Worm (Caenorhabditis elegans) whole organism, midembryonic: ENCODE measurements around the gene R10E8.5.

Experiments used
- cog-1 ChIP-seq: sonication (generic microtip); optimal IDR thresholded peaks from 2 replicates; lab custom pipeline; 2016; ENCODE audit warnings: missing genetic modification characterization, missing compliant biosample characterization
- klf-2 ChIP-seq: fragments of 200-800 bp; sonication (Bioruptor generic); conservative IDR thresholded peaks from 2 replicates; pipeline ENCODE4 v1.3.6; 2022; ENCODE audit warnings: missing genetic modification reagents, missing genetic modification characterization, missing compliant biosample characterization
- med-1 ChIP-seq: sonication (generic microtip); optimal IDR thresholded peaks from 2 replicates; lab custom pipeline; 2017; ENCODE audit warnings: missing genetic modification characterization, mild to moderate bottlenecking, missing compliant biosample characterization, antibody characterized with exemption, missing genetic modification reagents; ENCODE audit not compliant: insufficient read depth
- ref-1 ChIP-seq: fragments of 200-800 bp; sonication (Bioruptor generic); conservative IDR thresholded peaks from 2 replicates; pipeline ENCODE4 v1.3.6; 2022; ENCODE audit warnings: missing genetic modification reagents, missing genetic modification characterization, missing compliant biosample characterization
- ztf-29 ChIP-seq: fragments of 200-800 bp; sonication (Bioruptor generic); IDR thresholded peaks from 2 replicates; pipeline ENCODE4 v1.3.6; 2022; ENCODE audit warnings: missing genetic modification reagents, missing genetic modification characterization, missing compliant biosample characterization

DNA sequence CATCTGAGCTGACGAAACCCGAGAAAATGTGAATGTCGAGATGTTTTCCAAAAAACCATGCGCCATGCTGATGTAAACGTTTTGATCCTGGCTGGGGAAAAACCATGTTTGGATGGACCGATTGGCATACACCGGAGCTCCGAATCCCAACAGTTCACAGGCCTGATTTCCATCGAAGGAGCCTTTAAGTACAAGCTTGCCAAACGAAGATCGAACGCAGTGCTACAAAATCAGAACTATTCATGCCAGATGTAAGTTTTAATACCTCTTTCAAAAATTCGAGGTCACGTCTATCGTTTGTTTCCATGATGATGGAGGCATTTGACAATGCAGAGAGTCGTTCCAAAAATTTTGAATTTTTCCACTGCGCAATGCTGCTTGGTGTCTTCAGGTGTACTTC lies 18.8 kb upstream of the R10E8.5 start:
- TF ChIP-seq klf-2 (GFP tag; lab: Robert Waterston, UW) (no peak), ref-1 (GFP tag; lab: Robert Waterston, UW) (no peak), ztf-29 (GFP tag; lab: Robert Waterston, UW) (no peak), med-1 (GFP tag; lab: Kevin White, UChicago) (no peak), cog-1 (no peak)
